Fruit fly (Drosophila melanogaster) whole organism, embryonic: ENCODE measurements around the gene CG14352.

Experiments used
- Aef1 ChIP-seq: fragments of 200-800 bp; sonication (Bioruptor generic); IDR thresholded peaks from 3 replicates; pipeline ENCODE4 v1.3.6; 2022; ENCODE audit warnings: missing biosample characterization, missing genetic modification characterization
- Asciz ChIP-seq: fragments of 200-800 bp; sonication (Bioruptor generic); optimal IDR thresholded peaks from 2 replicates; lab custom pipeline; 2017; ENCODE audit warnings: missing biosample characterization, mild to moderate bottlenecking, missing genetic modification characterization, missing genetic modification reagents
- BtbVII ChIP-seq: fragments of 200-800 bp; sonication (Bioruptor generic); optimal IDR thresholded peaks from 3 replicates; lab custom pipeline; 2017; ENCODE audit warnings: missing biosample characterization, mild to moderate bottlenecking, missing genetic modification characterization
- CG11247 ChIP-seq: fragments of 200-800 bp; sonication (Bioruptor generic); IDR thresholded peaks from 2 replicates; pipeline ENCODE4 v1.3.6; 2022; ENCODE audit warnings: missing biosample characterization, missing genetic modification characterization
- CG11456 ChIP-seq: fragments of 200-800 bp; sonication (Bioruptor generic); IDR thresholded peaks from 3 replicates; pipeline ENCODE4 v1.3.6; 2022; ENCODE audit warnings: missing biosample characterization, missing genetic modification characterization
- CG12219 ChIP-seq: fragments of 200-800 bp; sonication (Bioruptor generic); optimal IDR thresholded peaks from 3 replicates; lab custom pipeline; 2018; ENCODE audit warnings: missing biosample characterization, mild to moderate bottlenecking, missing genetic modification characterization
- CG12744 ChIP-seq: fragments of 200-800 bp; sonication (Bioruptor generic); optimal IDR thresholded peaks from 2 replicates; lab custom pipeline; 2016; ENCODE audit warnings: missing biosample characterization, missing genetic modification characterization
- CG15696 ChIP-seq: fragments of 200-800 bp; sonication (Bioruptor generic); optimal IDR thresholded peaks from 2 replicates; lab custom pipeline; 2019; ENCODE audit warnings: missing biosample characterization, mild to moderate bottlenecking, missing genetic modification characterization, moderate library complexity
- CG16815 ChIP-seq: fragments of 200-800 bp; sonication (Bioruptor generic); optimal IDR thresholded peaks from 3 replicates; lab custom pipeline; 2017; ENCODE audit warnings: missing biosample characterization, mild to moderate bottlenecking, missing genetic modification characterization
- CG17359 ChIP-seq: fragments of 200-800 bp; sonication (Bioruptor generic); optimal IDR thresholded peaks from 3 replicates; lab custom pipeline; 2018; ENCODE audit warnings: missing biosample characterization, mild to moderate bottlenecking, missing genetic modification characterization, moderate library complexity
- CG18011 ChIP-seq: fragments of 200-800 bp; sonication (Bioruptor generic); optimal IDR thresholded peaks from 2 replicates; lab custom pipeline; 2017; ENCODE audit warnings: missing biosample characterization, missing genetic modification characterization, mild to moderate bottlenecking, moderate library complexity, missing genotype
- CG2875 ChIP-seq: fragments of 200-800 bp; sonication (Bioruptor generic); optimal IDR thresholded peaks from 2 replicates; lab custom pipeline; 2017; ENCODE audit warnings: missing biosample characterization, mild to moderate bottlenecking, missing genetic modification characterization, missing genetic modification reagents
- CG4360 ChIP-seq: fragments of 200-800 bp; sonication (Bioruptor generic); IDR thresholded peaks from 2 replicates; pipeline ENCODE4 v1.3.6; 2022; ENCODE audit warnings: missing biosample characterization, missing genetic modification characterization
- CG7372 ChIP-seq: fragments of 200-800 bp; sonication (Bioruptor generic); IDR thresholded peaks from 2 replicates; pipeline ENCODE4 v1.3.6; 2022; ENCODE audit warnings: missing biosample characterization, missing genetic modification characterization
- CG7556 ChIP-seq: fragments of 200-800 bp; sonication (Bioruptor generic); optimal IDR thresholded peaks from 2 replicates; lab custom pipeline; 2017; ENCODE audit warnings: missing biosample characterization, mild to moderate bottlenecking, missing genetic modification characterization
- CG9437 ChIP-seq: fragments of 200-800 bp; sonication (Bioruptor generic); optimal IDR thresholded peaks from 2 replicates; lab custom pipeline; 2018; ENCODE audit warnings: missing biosample characterization, mild to moderate bottlenecking, missing genetic modification characterization
- CG9932 ChIP-seq: fragments of 200-800 bp; sonication (Bioruptor generic); IDR thresholded peaks from 2 replicates; pipeline ENCODE4 v1.3.6; 2022; ENCODE audit warnings: missing biosample characterization, missing genetic modification characterization
- Doc3 ChIP-seq: fragments of 200-800 bp; sonication (Bioruptor generic); IDR thresholded peaks from 3 replicates; pipeline ENCODE4 v1.3.6; 2022; ENCODE audit warnings: missing biosample characterization, missing genetic modification characterization; ENCODE audit not compliant: partially characterized antibody
- E2f2 ChIP-seq: fragments of 200-800 bp; sonication (Bioruptor generic); IDR thresholded peaks from 2 replicates; pipeline ENCODE4 v1.3.6; 2022; ENCODE audit warnings: missing biosample characterization, missing genetic modification characterization
- HmgZ ChIP-seq: fragments of 200-800 bp; sonication (Bioruptor generic); optimal IDR thresholded peaks from 2 replicates; lab custom pipeline; 2018; ENCODE audit warnings: missing biosample characterization, mild to moderate bottlenecking, missing genetic modification characterization
- Lim3 ChIP-seq: fragments of 200-800 bp; sonication (Bioruptor generic); IDR thresholded peaks from 2 replicates; pipeline ENCODE4 v1.3.6; 2022; ENCODE audit warnings: missing biosample characterization, missing genetic modification characterization
- Ptx1 ChIP-seq: fragments of 200-800 bp; sonication (Bioruptor generic); IDR thresholded peaks from 2 replicates; pipeline ENCODE4 v1.3.6; 2022; ENCODE audit warnings: missing biosample characterization, missing genetic modification characterization
- Ravus ChIP-seq: fragments of 200-800 bp; sonication (Bioruptor generic); IDR thresholded peaks from 2 replicates; pipeline ENCODE4 v1.3.6; 2022; ENCODE audit warnings: missing biosample characterization, missing genetic modification characterization
- Scr ChIP-seq: fragments of 200-800 bp; sonication (Bioruptor generic); IDR thresholded peaks from 2 replicates; pipeline ENCODE4 v1.3.6; 2022; ENCODE audit warnings: missing biosample characterization, missing genetic modification characterization; ENCODE audit not compliant: partially characterized antibody
- Sin3A ChIP-seq: fragments of >200 bp; optimal IDR thresholded peaks from 2 replicates; lab custom pipeline; 2018
- Spps ChIP-seq: fragments of 200-800 bp; sonication (Bioruptor generic); optimal IDR thresholded peaks from 2 replicates; lab custom pipeline; 2018; ENCODE audit warnings: missing biosample characterization, mild to moderate bottlenecking, missing genetic modification characterization
- Trl ChIP-seq, 3 experiments: fragments of >200 bp in 2 of 3; fragments of 200-800 bp in 1 of 3; sonication (Bioruptor generic) in 1 of 3; optimal IDR thresholded peaks; 2 replicates in 1 of 3; 3 replicates in 2 of 3; lab custom pipeline; 2016 to 2017; ENCODE audit warnings: missing biosample characterization in 1 of 3, missing genetic modification characterization in 1 of 3
- Vsx1 ChIP-seq: fragments of 200-800 bp; sonication (Bioruptor generic); optimal IDR thresholded peaks from 2 replicates; lab custom pipeline; 2017; ENCODE audit warnings: missing biosample characterization, mild to moderate bottlenecking, missing genetic modification characterization, missing genetic modification reagents
- ap ChIP-seq: fragments of 200-800 bp; sonication (Bioruptor generic); IDR thresholded peaks from 2 replicates; pipeline ENCODE4 v1.3.6; 2022; ENCODE audit warnings: missing biosample characterization, missing genetic modification characterization
- bbx ChIP-seq: fragments of 200-800 bp; sonication (Bioruptor generic); IDR thresholded peaks from 2 replicates; pipeline ENCODE4 v1.3.6; 2022; ENCODE audit warnings: missing biosample characterization, missing genetic modification characterization; ENCODE audit not compliant: partially characterized antibody
- br ChIP-seq: fragments of >200 bp; optimal IDR thresholded peaks from 2 replicates; lab custom pipeline; 2017
- btn ChIP-seq: fragments of 200-800 bp; sonication (Bioruptor generic); optimal IDR thresholded peaks from 2 replicates; lab custom pipeline; 2016; ENCODE audit warnings: missing biosample characterization, missing genetic modification characterization
- chinmo ChIP-seq: fragments of 200-800 bp; sonication (Bioruptor generic); IDR thresholded peaks from 4 replicates; pipeline ENCODE4 v1.3.6; 2022; ENCODE audit warnings: missing biosample characterization, missing genetic modification characterization; ENCODE audit not compliant: partially characterized antibody
- cwo ChIP-seq: fragments of 200-800 bp; sonication (Bioruptor generic); optimal IDR thresholded peaks from 3 replicates; lab custom pipeline; 2017; ENCODE audit warnings: missing biosample characterization, missing genetic modification characterization, mild to moderate bottlenecking, moderate library complexity, missing genetic modification reagents
- dimm ChIP-seq: fragments of 200-800 bp; sonication (Bioruptor generic); IDR thresholded peaks from 2 replicates; pipeline ENCODE4 v1.3.6; 2022; ENCODE audit warnings: missing biosample characterization, missing genetic modification characterization
- dpn ChIP-seq, 2 experiments: fragments of 200-800 bp; sonication (Bioruptor generic); optimal IDR thresholded peaks; 3 replicates each; lab custom pipeline; 2016; ENCODE audit warnings: missing biosample characterization in 2 of 2, missing genetic modification characterization in 2 of 2
- exex ChIP-seq: fragments of 200-800 bp; sonication (Bioruptor generic); optimal IDR thresholded peaks from 4 replicates; lab custom pipeline; 2018; ENCODE audit warnings: missing biosample characterization, mild to moderate bottlenecking, missing genetic modification characterization, moderate library complexity
- hbn ChIP-seq: fragments of 200-800 bp; sonication (Bioruptor generic); IDR thresholded peaks from 2 replicates; pipeline ENCODE4 v1.3.6; 2022; ENCODE audit warnings: missing biosample characterization, missing genetic modification characterization; ENCODE audit not compliant: partially characterized antibody
- inv ChIP-seq: fragments of 200-800 bp; sonication (Bioruptor generic); IDR thresholded peaks from 2 replicates; pipeline ENCODE4 v1.3.6; 2022; ENCODE audit warnings: missing biosample characterization, missing genetic modification characterization; ENCODE audit not compliant: partially characterized antibody
- luna ChIP-seq: fragments of 200-800 bp; sonication (Bioruptor generic); optimal IDR thresholded peaks from 2 replicates; lab custom pipeline; 2016; ENCODE audit warnings: missing biosample characterization, missing genetic modification characterization
- maf-S ChIP-seq: fragments of 200-800 bp; sonication (Bioruptor generic); optimal IDR thresholded peaks from 2 replicates; lab custom pipeline; 2016; ENCODE audit warnings: missing biosample characterization, missing genetic modification characterization
- mld ChIP-seq: fragments of 200-800 bp; sonication (Bioruptor generic); IDR thresholded peaks from 3 replicates; pipeline ENCODE4 v1.3.6; 2022; ENCODE audit warnings: missing biosample characterization, missing genetic modification characterization; ENCODE audit not compliant: partially characterized antibody
- nau ChIP-seq: fragments of 200-800 bp; sonication (Bioruptor generic); optimal IDR thresholded peaks from 3 replicates; lab custom pipeline; 2017; ENCODE audit warnings: missing biosample characterization, mild to moderate bottlenecking, missing genetic modification characterization, missing genetic modification reagents
- nmo ChIP-seq: fragments of 200-800 bp; sonication (Bioruptor generic); optimal IDR thresholded peaks from 2 replicates; lab custom pipeline; 2018; ENCODE audit warnings: missing biosample characterization, mild to moderate bottlenecking, missing genetic modification characterization, moderate library complexity
- repo ChIP-seq: fragments of 200-800 bp; sonication (Bioruptor generic); optimal IDR thresholded peaks from 2 replicates; lab custom pipeline; 2016; ENCODE audit warnings: missing biosample characterization, missing genetic modification characterization
- slou ChIP-seq: fragments of 200-800 bp; sonication (Bioruptor generic); optimal IDR thresholded peaks from 3 replicates; lab custom pipeline; 2016; ENCODE audit warnings: missing biosample characterization, missing genetic modification characterization
- stc ChIP-seq: fragments of 200-800 bp; sonication (Bioruptor generic); IDR thresholded peaks from 2 replicates; pipeline ENCODE4 v1.3.6; 2022; ENCODE audit warnings: missing biosample characterization, missing genetic modification characterization
- tap ChIP-seq: fragments of 200-800 bp; optimal IDR thresholded peaks from 3 replicates; lab custom pipeline; 2019; ENCODE audit warnings: missing biosample characterization, mild to moderate bottlenecking, missing genetic modification characterization, moderate library complexity
- trem ChIP-seq: fragments of 200-800 bp; optimal IDR thresholded peaks from 3 replicates; lab custom pipeline; 2019; ENCODE audit warnings: missing biosample characterization, mild to moderate bottlenecking, missing genetic modification characterization, moderate library complexity
- z ChIP-seq: fragments of 200-800 bp; sonication (Bioruptor generic); IDR thresholded peaks from 3 replicates; pipeline ENCODE4 v1.3.6; 2022; ENCODE audit warnings: missing biosample characterization, missing genetic modification characterization
- zen ChIP-seq: fragments of 200-800 bp; sonication (Bioruptor generic); optimal IDR thresholded peaks from 3 replicates; lab custom pipeline; 2018; ENCODE audit warnings: missing biosample characterization, mild to moderate bottlenecking, missing genetic modification characterization, moderate library complexity

CG14352 gene

dm6 chr2L:1620797-1621196, 9.6 kb downstream of the CG14352 start (continued):
- TF ChIP-seq CG18011 (GFP tag; lab: Kevin White, UChicago) (no peak), CG12744 (GFP tag; lab: Kevin White, UChicago) (peak; percentile 1), CG16815 (GFP tag; lab: Kevin White, UChicago) (no peak), CG7556 (peak; percentile 84), br (lab: Kevin White, UChicago) (no peak), Aef1 (GFP tag; lab: Robert Waterston, UW) (peak; percentile 60), Asciz (GFP tag; lab: Kevin White, UChicago) (no peak), Trl (optimal IDR thresholded peaks at IDR 0.05; lab: Kevin White, UChicago) (no peak), Trl (GFP tag; optimal IDR thresholded peaks at IDR 0.05; lab: Kevin White, UChicago) (peak; percentile 45), dimm (peak; percentile 26), chinmo (GFP tag; lab: Robert Waterston, UW) (no peak), CG15696 (tag; lab: Kevin White, UChicago) (no peak), nmo (GFP tag; lab: Kevin White, UChicago) (peak; percentile 50), trem (tag; lab: Kevin White, UChicago) (no peak), CG17359 (tag; lab: Kevin White, UChicago) (peak; percentile 57), CG11247 (GFP tag; lab: Robert Waterston, UW) (peak; percentile 48; the same call in 1 of the 2 replicates), Ravus (peak; percentile 29), CG12219 (GFP tag; lab: Kevin White, UChicago) (peak; percentile 46), hbn (GFP tag; lab: Robert Waterston, UW) (no peak), HmgZ (peak; percentile 72), CG2875 (GFP tag; lab: Kevin White, UChicago) (peak; percentile 18), Lim3 (no peak), E2f2 (GFP tag; lab: Robert Waterston, UW) (peak; percentile 41; the same call in 1 of the 2 replicates), Spps (tag; lab: Kevin White, UChicago) (no peak), nau (GFP tag; lab: Kevin White, UChicago) (peak; percentile 25), inv (GFP tag; lab: Robert Waterston, UW) (no peak), CG4360 (GFP tag; lab: Robert Waterston, UW) (0 out of 2 replicates have a peak, but pooled peaks have one; percentile 16), ap (GFP tag; lab: Robert Waterston, UW) (0 out of 2 replicates have a peak, but pooled peaks have one; percentile 38), Doc3 (GFP tag; lab: Robert Waterston, UW) (no peak), zen (no peak), tap (tag; lab: Kevin White, UChicago) (peak; percentile 29), z (GFP tag; lab: Robert Waterston, UW) (no peak), Ptx1 (GFP tag; lab: Robert Waterston, UW) (peak; percentile 80), Vsx1 (GFP tag; lab: Kevin White, UChicago) (no peak), CG9437 (GFP tag; lab: Kevin White, UChicago) (peak; percentile 39), maf-S (GFP tag; lab: Kevin White, UChicago) (peak; percentile 26), stc (GFP tag; lab: Robert Waterston, UW) (peak; percentile 54), cwo (peak; percentile 56), exex (tag; lab: Kevin White, UChicago) (no peak), dpn (GFP tag; optimal IDR thresholded peaks at IDR 0.05; lab: Kevin White, UChicago) (peak; percentile 60 to 62), Sin3A (lab: Kevin White, UChicago) (no peak), CG11456 (peak; percentile 75), BtbVII (GFP tag; lab: Kevin White, UChicago) (peak; percentile 70), slou (GFP tag; lab: Kevin White, UChicago) (peak; percentile 58), repo (GFP tag; lab: Kevin White, UChicago) (no peak), Scr (GFP tag; lab: Robert Waterston, UW) (no peak), luna (GFP tag; lab: Kevin White, UChicago) (no peak), bbx (GFP tag; lab: Robert Waterston, UW) (no peak), CG9932 (GFP tag; lab: Robert Waterston, UW) (peak; percentile 51), CG7372 (GFP tag; lab: Robert Waterston, UW) (peak; percentile 57), mld (GFP tag; lab: Robert Waterston, UW) (no peak), btn (GFP tag; lab: Kevin White, UChicago) (no peak)
